Worm (Caenorhabditis elegans): Measurements from ENCODE around the gene ssp-33.
"Not testable (repeated sequence)": the region's sequence is repeated elsewhere in the genome, so short reads cannot be mapped to it uniquely, and the experiment has no call there.

The ssp-33 gene

DNA sequence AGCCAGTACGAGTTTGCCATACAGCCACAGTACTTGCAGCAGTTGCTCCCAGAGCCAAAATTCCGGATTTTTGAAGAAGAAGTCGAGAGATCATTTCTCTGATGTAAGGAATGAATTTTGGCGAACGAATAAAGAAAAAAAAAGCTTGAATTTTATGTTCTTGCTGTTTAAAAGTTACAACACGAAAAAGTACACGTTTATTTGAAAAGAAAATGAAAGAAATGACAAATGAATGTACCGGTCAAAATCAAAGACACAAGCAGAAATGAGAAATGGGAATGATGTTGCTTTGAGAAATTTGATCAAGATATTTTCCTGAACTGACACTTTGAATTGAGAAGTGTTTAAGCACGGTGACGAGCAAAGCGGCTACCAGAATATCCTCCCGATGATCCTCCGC, 30.1 kb downstream of the ssp-33 start, which contains the start of gene Y50E8A.6:
Gene Y50E8A.6 (minus strand): TSS at position 101 of the 400 bp plus-strand sequence.
- no peak for TF ChIP-seq nhr-12 (tag; optimal IDR thresholded peaks at IDR 0.05)
- TF ChIP-seq nhr-21 (tag; optimal IDR thresholded peaks at IDR 0.05) = no peak
- TF ChIP-seq blmp-1 (tag; optimal IDR thresholded peaks at IDR 0.05; ENCODE audit: insufficient read depth) = no peak
- no peak for TF ChIP-seq unc-62 (GFP tag; optimal IDR thresholded peaks at IDR 0.05)
- TF ChIP-seq lin-11 (tag; optimal IDR thresholded peaks at IDR 0.05) = no peak
- no peak for TF ChIP-seq ztf-4 (tag; optimal IDR thresholded peaks at IDR 0.05)
- TF ChIP-seq nhr-237 (tag; optimal IDR thresholded peaks at IDR 0.05) = no peak
- no peak for TF ChIP-seq lin-13 (GFP tag; optimal IDR thresholded peaks at IDR 0.05)
- TF ChIP-seq nhr-25 (tag; optimal IDR thresholded peaks at IDR 0.05) = no peak
- TF ChIP-seq nhr-23 (tag; optimal IDR thresholded peaks at IDR 0.05) = no peak
- TF ChIP-seq ztf-11 (tag; optimal IDR thresholded peaks at IDR 0.05) = no peak
- TF ChIP-seq lin-39 (tag; optimal IDR thresholded peaks at IDR 0.05) = no peak
- TF ChIP-seq elt-3 (tag; optimal IDR thresholded peaks at IDR 0.05) = no peak
- TF ChIP-seq egl-27 (tag; optimal IDR thresholded peaks at IDR 0.05) = no peak
- TF ChIP-seq C34F6.9 (tag; optimal IDR thresholded peaks at IDR 0.05) = no peak
- no peak for TF ChIP-seq unc-39 (tag; optimal IDR thresholded peaks at IDR 0.05)
- no peak for TF ChIP-seq mbf-1 (tag; optimal IDR thresholded peaks at IDR 0.05)
- no peak for TF ChIP-seq Y55F3AM.14 (GFP tag; optimal IDR thresholded peaks at IDR 0.05)

DNA sequence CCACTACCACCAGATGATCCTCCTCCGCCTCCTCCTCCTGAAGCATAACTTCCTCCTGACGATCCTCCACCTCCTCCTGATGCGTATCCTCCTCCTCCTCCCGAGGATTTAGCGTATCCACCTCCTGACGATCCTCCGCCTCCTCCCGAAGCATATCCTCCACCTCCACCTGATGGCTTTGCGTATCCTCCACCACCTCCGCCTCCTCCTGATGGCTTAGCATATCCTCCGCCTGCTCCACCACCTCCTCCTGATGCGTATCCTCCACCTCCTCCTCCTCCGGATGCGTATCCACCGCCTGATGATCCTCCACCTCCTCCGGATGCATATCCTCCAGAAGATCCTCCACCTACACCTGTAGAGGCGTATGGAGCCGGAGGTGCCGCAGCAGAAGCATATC, 33.6 kb downstream of the ssp-33 start:
- TF ChIP-seq F13H6.1 (tag; optimal IDR thresholded peaks at IDR 0.05) = no peak
- no peak for TF ChIP-seq sma-9 (GFP tag; optimal IDR thresholded peaks at IDR 0.05)
- TF ChIP-seq sma-9 (tag; optimal IDR thresholded peaks at IDR 0.05) = no peak
- no peak for TF ChIP-seq nhr-12 (tag; optimal IDR thresholded peaks at IDR 0.05)
- no peak for TF ChIP-seq lin-39 (tag; optimal IDR thresholded peaks at IDR 0.05)
- no peak for TF ChIP-seq ztf-11 (tag; optimal IDR thresholded peaks at IDR 0.05)
- no peak for TF ChIP-seq nhr-6 (tag; optimal IDR thresholded peaks at IDR 0.05)
- TF ChIP-seq skn-1 (tag; optimal IDR thresholded peaks at IDR 0.05) = no peak

DNA sequence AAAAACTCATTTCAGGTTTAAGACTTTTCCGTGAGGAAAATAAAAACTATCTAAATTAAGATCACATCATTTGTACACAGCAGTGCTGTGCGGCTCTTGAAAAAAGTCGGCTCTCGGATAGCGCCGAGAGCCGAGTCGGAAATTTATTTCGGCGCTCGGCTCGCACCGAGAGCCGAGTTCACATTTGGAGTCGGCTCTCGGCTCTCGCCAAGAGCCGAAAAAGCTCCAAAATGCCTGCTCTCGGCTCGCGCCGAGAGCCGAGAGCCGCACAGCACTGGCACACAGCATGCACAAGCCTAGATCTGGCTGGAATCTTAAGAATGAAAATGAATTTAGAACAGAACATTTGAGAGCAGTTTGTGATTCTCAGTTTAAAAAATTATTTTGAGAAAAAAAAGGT, 35.8 kb downstream of the ssp-33 start:
- TF ChIP-seq unc-62 (GFP tag; optimal IDR thresholded peaks at IDR 0.05) (no peak), snpc-4 (tag; optimal IDR thresholded peaks at IDR 0.05) (no peak), F13H6.1 (tag; optimal IDR thresholded peaks at IDR 0.05) (no peak), lin-13 (GFP tag; optimal IDR thresholded peaks at IDR 0.05) (no peak), ztf-11 (tag; optimal IDR thresholded peaks at IDR 0.05) (no peak), sem-4 (tag; optimal IDR thresholded peaks at IDR 0.05) (no peak)

DNA sequence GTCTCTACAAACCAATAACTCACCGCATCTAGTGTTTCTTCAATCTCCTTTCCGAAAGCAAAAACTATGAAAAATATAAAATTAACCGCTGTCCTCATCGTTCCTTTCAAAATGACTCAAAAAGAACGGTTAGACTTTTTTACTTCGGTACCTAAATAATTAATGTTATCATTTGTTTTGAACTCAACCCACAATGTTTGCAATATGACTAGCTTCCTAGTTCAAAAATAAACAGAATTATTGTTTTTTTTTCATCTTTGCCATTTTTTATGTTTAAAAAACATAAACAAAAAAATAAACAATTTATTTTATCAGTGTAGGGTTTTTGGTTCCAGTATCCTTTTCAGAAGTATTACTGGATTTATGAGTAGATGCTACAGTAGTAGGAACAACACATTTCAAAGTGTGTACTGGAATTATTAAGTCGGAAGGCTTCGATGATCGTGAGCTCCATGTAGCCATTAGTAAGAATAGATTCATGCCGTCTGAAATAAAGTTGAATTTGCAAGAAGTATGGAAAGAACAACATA, 37.5 kb downstream of the ssp-33 start, which contains the start of the genes lipl-8 and Y50E8A.22:
Gene lipl-8 (minus strand): TSS at position 101 of the 530 bp plus-strand sequence.
Gene Y50E8A.22 (minus strand): TSS at position 480 of the 530 bp plus-strand sequence.
- TF ChIP-seq gmeb-1 (tag; optimal IDR thresholded peaks at IDR 0.05) = no peak
- no peak for TF ChIP-seq crh-2 (tag; optimal IDR thresholded peaks at IDR 0.05)
- TF ChIP-seq unc-55 (GFP tag; optimal IDR thresholded peaks at IDR 0.05) = no peak
- TF ChIP-seq ztf-11 (tag; optimal IDR thresholded peaks at IDR 0.05) = no peak

ce11 chrV:14750357-14750756, 39.2 kb downstream of the ssp-33 start, which contains the start of gene nspa-10:
Gene nspa-10, minus strand, starts transcription at chrV:14750457.
- not testable (repeated sequence) for TF ChIP-seq dmd-4, nhr-237, zag-1 (tag; optimal IDR thresholded peaks at IDR 0.05)
